Worm (Caenorhabditis elegans) whole organism, L4/young adult: ENCODE data around the gene ufd-3.

Experiments
- W03F9.2 ChIP-seq: fragments of 150-350 bp; optimal IDR thresholded peaks from 2 replicates; lab custom pipeline; 2014; ENCODE audit warnings: missing biosample characterization, missing genetic modification characterization
- dao-5 ChIP-seq: sonication (generic microtip); optimal IDR thresholded peaks from 2 replicates; lab custom pipeline; 2016; ENCODE audit warnings: missing genotype, missing genetic modification characterization, moderate library complexity, missing compliant biosample characterization
- him-1 ChIP-seq: sonication (generic microtip); optimal IDR thresholded peaks from 2 replicates; lab custom pipeline; 2016; ENCODE audit warnings: missing genotype, missing genetic modification reagents, missing genetic modification characterization, missing compliant biosample characterization

DNA sequence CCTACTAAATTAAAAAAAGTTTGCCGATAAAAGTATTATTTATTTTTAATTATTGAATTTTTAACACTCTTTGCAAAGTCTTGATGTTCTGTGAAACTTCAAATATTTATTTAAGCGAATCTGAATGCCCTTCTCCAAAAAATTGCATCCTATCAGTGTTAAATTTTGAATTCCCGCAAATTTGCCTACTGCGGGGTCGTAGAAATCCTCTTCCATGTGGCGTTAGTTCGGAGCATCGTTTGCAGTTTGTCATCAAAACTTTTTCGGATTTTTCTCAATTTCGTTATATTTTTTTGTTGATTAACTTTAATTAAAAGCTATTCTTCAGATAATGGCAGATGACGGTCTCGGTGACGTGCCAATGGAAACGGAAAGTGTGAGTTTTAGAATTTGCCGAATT lies at the start of gene ufd-3:
- peak; percentile 42 for TF ChIP-seq him-1 (tag; lab: Kevin White, UChicago)
- no peak for TF ChIP-seq W03F9.2
- no peak for TF ChIP-seq dao-5 (tag; lab: Kevin White, UChicago)
